Fruit fly (Drosophila melanogaster): ENCODE measurements around the gene Sfp24F.

DNA sequence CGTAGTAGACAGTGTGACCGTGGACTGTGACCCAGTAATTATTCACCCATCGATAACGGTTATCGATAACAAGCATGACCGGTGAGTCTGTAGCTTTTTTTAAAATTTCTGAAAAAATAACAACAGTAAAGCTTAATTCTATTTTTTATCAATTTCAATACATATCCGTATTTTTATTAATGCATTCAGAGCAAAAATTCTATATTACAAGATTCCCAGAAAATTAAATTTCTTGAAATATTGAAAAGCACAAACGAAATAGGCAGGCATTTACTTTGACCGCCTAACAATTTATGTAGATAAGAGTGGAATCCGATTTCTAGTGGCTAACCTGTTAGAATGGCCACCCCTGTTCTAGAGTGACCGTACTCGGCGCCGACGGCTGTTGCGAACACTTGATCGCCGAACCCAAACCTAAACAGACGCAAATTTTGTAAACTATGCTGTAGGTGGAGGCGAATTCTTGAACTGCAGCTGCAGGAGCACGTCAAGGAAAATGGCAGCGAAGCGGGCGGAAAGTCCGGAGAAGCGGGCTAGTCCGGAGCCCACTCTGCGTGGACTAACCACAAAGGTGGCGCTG is 47.9 kb downstream of the Sfp24F start, which contains the start of gene CG3652:
- TF ChIP-seq Myc (optimal IDR thresholded peaks at IDR 0.05) (no peak), psq (optimal IDR thresholded peaks at IDR 0.05) (no peak)
